Fruit fly (Drosophila melanogaster): ENCODE results near the gene CG8543.

dm6 chr3L:7518351-7519102, 48.4 kb upstream of the CG8543 start, which contains the start of gene ltl:
- TF ChIP-seq cic (GFP tag; optimal IDR thresholded peaks at IDR 0.05) = peak; percentile 18
- TF ChIP-seq CG7045 (GFP tag; optimal IDR thresholded peaks at IDR 0.05) = no peak
- no peak for TF ChIP-seq Crg-1 (GFP tag; optimal IDR thresholded peaks at IDR 0.05)
- TF ChIP-seq tj (GFP tag; optimal IDR thresholded peaks at IDR 0.05) = no peak
- TF ChIP-seq CG11617 (GFP tag; optimal IDR thresholded peaks at IDR 0.05) = no peak
- no peak for TF ChIP-seq toe (GFP tag; optimal IDR thresholded peaks at IDR 0.05)
- TF ChIP-seq CG1620 (GFP tag; optimal IDR thresholded peaks at IDR 0.05) = no peak
- TF ChIP-seq CG7101 (tag; optimal IDR thresholded peaks at IDR 0.05) = no peak
- TF ChIP-seq Clk (GFP tag; optimal IDR thresholded peaks at IDR 0.05) = no peak
- no peak for TF ChIP-seq pad (GFP tag; optimal IDR thresholded peaks at IDR 0.05)
- no peak for TF ChIP-seq kay (GFP tag; ENCODE audit: borderline replicate concordance)
